Worm (Caenorhabditis elegans) whole organism, young adult: Measurements from ENCODE around the gene E_BE45912.2.

Experiments
- ama-1 ChIP-seq, 3 experiments: fragments of 150-350 bp in 1 of 3; sonication (generic microtip) in 2 of 3; optimal IDR thresholded peaks; 2 replicates each; lab custom pipeline; 2014 to 2018; ENCODE audit warnings: missing biosample characterization in 2 of 3, missing genetic modification characterization in 2 of 3, missing genetic modification reagents in 2 of 3
- bed-1 ChIP-seq: fragments of 200-800 bp; sonication (Bioruptor generic); IDR thresholded peaks from 2 replicates; pipeline ENCODE4 v1.3.6; 2022; ENCODE audit warnings: missing genetic modification reagents, missing genetic modification characterization, missing compliant biosample characterization
- hlh-12 ChIP-seq: sonication (generic microtip); optimal IDR thresholded peaks from 2 replicates; lab custom pipeline; 2016; ENCODE audit warnings: missing genetic modification characterization, missing compliant biosample characterization
- lin-40 ChIP-seq: sonication (generic microtip); optimal IDR thresholded peaks from 2 replicates; lab custom pipeline; 2016; ENCODE audit warnings: missing genetic modification characterization, mild to moderate bottlenecking, missing compliant biosample characterization, missing genotype, missing genetic modification reagents
- tbp1 ChIP-seq: fragments of 200-800 bp; sonication (Bioruptor generic); optimal IDR thresholded peaks from 2 replicates; lab custom pipeline; 2018; ENCODE audit warnings: mild to moderate bottlenecking, missing genetic modification characterization, missing compliant biosample characterization

- no peak for TF ChIP-seq tbp1 (GFP tag; lab: Kevin White, UChicago)
- TF ChIP-seq lin-40 (tag; lab: Kevin White, UChicago), result no peak
- TF ChIP-seq bed-1 (GFP tag; lab: Robert Waterston, UW), result no peak
- no peak for TF ChIP-seq hlh-12 (tag; lab: Kevin White, UChicago)
- no peak for TF ChIP-seq ama-1 (optimal IDR thresholded peaks at IDR 0.05; lab: Kevin White, UChicago)
- no peak for TF ChIP-seq ama-1 (GFP tag; optimal IDR thresholded peaks at IDR 0.05; lab: Kevin White, UChicago)
These were observed 2.7 kb downstream of the E_BE45912.2 start for ce11 chrIII:1028233-1028632.
